Fruit fly (Drosophila melanogaster) whole organism, embryonic: ENCODE data around the gene CG9150.

ENCODE experiments used
- Asciz ChIP-seq: fragments of 200-800 bp; sonication (Bioruptor generic); optimal IDR thresholded peaks from 2 replicates; lab custom pipeline; 2017; ENCODE audit warnings: missing biosample characterization, mild to moderate bottlenecking, missing genetic modification characterization, missing genetic modification reagents
- Atf6 ChIP-seq: fragments of 200-800 bp; sonication (Bioruptor generic); IDR thresholded peaks from 2 replicates; pipeline ENCODE4 v1.3.6; 2022; ENCODE audit warnings: missing biosample characterization, missing genetic modification characterization
- Bdp1 ChIP-seq: fragments of 200-800 bp; sonication (Bioruptor generic); optimal IDR thresholded peaks from 3 replicates; lab custom pipeline; 2016; ENCODE audit warnings: missing biosample characterization, missing genetic modification characterization
- CG10321 ChIP-seq: fragments of 200-800 bp; sonication (Bioruptor generic); IDR thresholded peaks from 2 replicates; pipeline ENCODE4 v1.3.6; 2022; ENCODE audit warnings: missing biosample characterization, missing genetic modification characterization
- CG11085 ChIP-seq: fragments of 200-800 bp; sonication (Bioruptor generic); IDR thresholded peaks from 2 replicates; pipeline ENCODE4 v1.3.6; 2022; ENCODE audit warnings: missing biosample characterization, missing genetic modification characterization
- CG13123 ChIP-seq: fragments of 200-800 bp; sonication (Bioruptor generic); optimal IDR thresholded peaks from 2 replicates; lab custom pipeline; 2016; ENCODE audit warnings: missing biosample characterization, missing genetic modification characterization
- CG13894 ChIP-seq: fragments of 200-800 bp; sonication (Bioruptor generic); optimal IDR thresholded peaks from 3 replicates; lab custom pipeline; 2018; ENCODE audit warnings: missing biosample characterization, mild to moderate bottlenecking, missing genetic modification characterization, moderate library complexity
- CG14441 ChIP-seq: fragments of 200-800 bp; sonication (Bioruptor generic); IDR thresholded peaks from 2 replicates; pipeline ENCODE4 v1.3.6; 2022; ENCODE audit warnings: missing biosample characterization, missing genetic modification characterization
- CG15514 ChIP-seq: fragments of 200-800 bp; sonication (Bioruptor generic); optimal IDR thresholded peaks from 3 replicates; lab custom pipeline; 2017; ENCODE audit warnings: missing biosample characterization, missing genetic modification characterization, mild to moderate bottlenecking, moderate library complexity, missing genetic modification reagents
- CG16863 ChIP-seq: fragments of 200-800 bp; sonication (Bioruptor generic); optimal IDR thresholded peaks from 3 replicates; lab custom pipeline; 2016; ENCODE audit warnings: missing biosample characterization, missing genetic modification characterization
- CG17361 ChIP-seq: fragments of 200-800 bp; sonication (Bioruptor generic); IDR thresholded peaks from 3 replicates; pipeline ENCODE4 v1.3.6; 2022; ENCODE audit warnings: missing biosample characterization, missing genetic modification characterization
- CG17802 ChIP-seq: fragments of 200-800 bp; sonication (Bioruptor generic); optimal IDR thresholded peaks from 2 replicates; lab custom pipeline; 2018; ENCODE audit warnings: missing biosample characterization, mild to moderate bottlenecking, missing genetic modification characterization, moderate library complexity
- CG18599 ChIP-seq: fragments of 200-800 bp; sonication (Bioruptor generic); optimal IDR thresholded peaks from 3 replicates; lab custom pipeline; 2017; ENCODE audit warnings: missing biosample characterization, missing genetic modification characterization, mild to moderate bottlenecking, moderate library complexity, missing genetic modification reagents
- CG2202 ChIP-seq: fragments of 200-800 bp; sonication (Bioruptor generic); optimal IDR thresholded peaks from 2 replicates; lab custom pipeline; 2018; ENCODE audit warnings: missing biosample characterization, mild to moderate bottlenecking, missing genetic modification characterization
- CG4854 ChIP-seq: fragments of 200-800 bp; sonication (Bioruptor generic); optimal IDR thresholded peaks from 2 replicates; lab custom pipeline; 2016; ENCODE audit warnings: missing biosample characterization, missing genetic modification characterization, inconsistent platforms
- CG5180 ChIP-seq: fragments of 200-800 bp; sonication (Bioruptor generic); optimal IDR thresholded peaks from 3 replicates; lab custom pipeline; 2017; ENCODE audit warnings: missing biosample characterization, missing genetic modification characterization, mild to moderate bottlenecking, moderate library complexity, missing genetic modification reagents
- CG6654 ChIP-seq: fragments of 200-800 bp; sonication (Bioruptor generic); optimal IDR thresholded peaks from 2 replicates; lab custom pipeline; 2017; ENCODE audit warnings: missing biosample characterization, mild to moderate bottlenecking, missing genetic modification characterization
- CG6683 ChIP-seq: fragments of 200-800 bp; sonication (Bioruptor generic); optimal IDR thresholded peaks from 2 replicates; lab custom pipeline; 2017; ENCODE audit warnings: missing biosample characterization, mild to moderate bottlenecking, missing genetic modification characterization, missing genetic modification reagents
- CG6689 ChIP-seq: fragments of 200-800 bp; sonication (Bioruptor generic); IDR thresholded peaks from 2 replicates; pipeline ENCODE4 v1.3.6; 2022; ENCODE audit warnings: missing biosample characterization, missing genetic modification characterization
- CG7357 ChIP-seq: fragments of 200-800 bp; sonication (Bioruptor generic); IDR thresholded peaks from 3 replicates; pipeline ENCODE4 v1.3.6; 2022; ENCODE audit warnings: missing biosample characterization, missing genetic modification characterization
- CG7928 ChIP-seq: fragments of 200-800 bp; sonication (Bioruptor generic); optimal IDR thresholded peaks from 2 replicates; lab custom pipeline; 2017; ENCODE audit warnings: missing biosample characterization, mild to moderate bottlenecking, missing genetic modification characterization
- D ChIP-seq, 2 experiments: fragments of 200-800 bp in 1 of 2; fragments of >200 bp in 1 of 2; sonication (Bioruptor generic) in 1 of 2; optimal IDR thresholded peaks; 2 replicates in 1 of 2; 3 replicates in 1 of 2; lab custom pipeline; 2017; ENCODE audit warnings: mild to moderate bottlenecking in 1 of 2, missing biosample characterization in 1 of 2, missing genetic modification characterization in 1 of 2, missing genetic modification reagents in 1 of 2
- Dip2 ChIP-seq: fragments of 200-800 bp; sonication (Bioruptor generic); IDR thresholded peaks from 2 replicates; pipeline ENCODE4 v1.3.6; 2022; ENCODE audit warnings: missing biosample characterization, missing genetic modification characterization
- Doc2 ChIP-seq: fragments of 200-800 bp; sonication (Bioruptor generic); IDR thresholded peaks from 2 replicates; pipeline ENCODE4 v1.3.6; 2022; ENCODE audit warnings: missing biosample characterization, missing genetic modification characterization
- Hr51 ChIP-seq, 2 experiments: fragments of 200-800 bp; sonication (Bioruptor generic); optimal IDR thresholded peaks; 2 replicates in 1 of 2; 3 replicates in 1 of 2; lab custom pipeline; 2016 to 2018; ENCODE audit warnings: missing biosample characterization in 2 of 2, missing genetic modification characterization in 2 of 2, mild to moderate bottlenecking in 1 of 2, moderate library complexity in 1 of 2
- Jarid2 ChIP-seq: fragments of 200-800 bp; sonication (Bioruptor generic); optimal IDR thresholded peaks from 3 replicates; lab custom pipeline; 2017; ENCODE audit warnings: mild to moderate bottlenecking, missing biosample characterization, missing genetic modification reagents, missing genetic modification characterization
- Med ChIP-seq: fragments of 200-800 bp; sonication (Bioruptor generic); peaks from one replicate; lab custom pipeline; 2016; ENCODE audit warnings: missing biosample characterization, missing genetic modification characterization, mild to moderate bottlenecking, inconsistent platforms, moderate library complexity
- Mes4 ChIP-seq: fragments of 200-800 bp; sonication (Bioruptor generic); optimal IDR thresholded peaks from 2 replicates; lab custom pipeline; 2016; ENCODE audit warnings: missing biosample characterization, missing genetic modification characterization
- Poxn ChIP-seq: fragments of 200-800 bp; sonication (Bioruptor generic); IDR thresholded peaks from 2 replicates; pipeline ENCODE4 v1.3.6; 2022; ENCODE audit warnings: missing biosample characterization, missing genetic modification characterization
- Six4 ChIP-seq: fragments of 200-800 bp; sonication (Bioruptor generic); optimal IDR thresholded peaks from 2 replicates; lab custom pipeline; 2016; ENCODE audit warnings: missing biosample characterization, missing genetic modification characterization
- ato ChIP-seq: fragments of 200-800 bp; sonication (Bioruptor generic); IDR thresholded peaks from 2 replicates; pipeline ENCODE4 v1.3.6; 2022; ENCODE audit warnings: missing biosample characterization, missing genetic modification characterization; ENCODE audit not compliant: partially characterized antibody
- az2 ChIP-seq: fragments of 200-800 bp; sonication (Bioruptor generic); optimal IDR thresholded peaks from 3 replicates; lab custom pipeline; 2016; ENCODE audit warnings: missing biosample characterization, missing genetic modification characterization
- bbx ChIP-seq: fragments of 200-800 bp; sonication (Bioruptor generic); IDR thresholded peaks from 2 replicates; pipeline ENCODE4 v1.3.6; 2022; ENCODE audit warnings: missing biosample characterization, missing genetic modification characterization; ENCODE audit not compliant: partially characterized antibody
- chm ChIP-seq: fragments of 200-800 bp; sonication (Bioruptor generic); IDR thresholded peaks from 2 replicates; pipeline ENCODE4 v1.3.6; 2022; ENCODE audit warnings: missing biosample characterization, missing genetic modification characterization
- dati ChIP-seq: fragments of 200-800 bp; sonication (Bioruptor generic); IDR thresholded peaks from 2 replicates; pipeline ENCODE4 v1.3.6; 2022; ENCODE audit warnings: missing biosample characterization, missing genetic modification characterization
- dm ChIP-seq: fragments of 200-800 bp; sonication (Bioruptor generic); optimal IDR thresholded peaks from 3 replicates; lab custom pipeline; 2016; ENCODE audit warnings: missing biosample characterization, missing genetic modification characterization
- dmrt11E ChIP-seq: fragments of 200-800 bp; sonication (Bioruptor generic); optimal IDR thresholded peaks from 3 replicates; lab custom pipeline; 2018; ENCODE audit warnings: missing biosample characterization, mild to moderate bottlenecking, missing genetic modification characterization, moderate library complexity
- esg ChIP-seq: fragments of 200-800 bp; sonication (Bioruptor generic); conservative IDR thresholded peaks from 2 replicates; pipeline ENCODE4 v1.3.6; 2022; ENCODE audit warnings: missing biosample characterization, missing genetic modification characterization
- eve ChIP-seq, 2 experiments: fragments of >200 bp; optimal IDR thresholded peaks; 2 replicates each; lab custom pipeline; 2017; ENCODE audit warnings: missing biosample characterization in 2 of 2, missing genetic modification characterization in 2 of 2
- gcm ChIP-seq: fragments of 200-800 bp; sonication (Bioruptor generic); optimal IDR thresholded peaks from 2 replicates; lab custom pipeline; 2019; ENCODE audit warnings: missing biosample characterization, mild to moderate bottlenecking, missing genetic modification characterization, moderate library complexity
- ham ChIP-seq: fragments of 200-800 bp; sonication (Bioruptor generic); IDR thresholded peaks from 2 replicates; pipeline ENCODE4 v1.3.6; 2022; ENCODE audit warnings: missing biosample characterization, missing genetic modification characterization
- nmo ChIP-seq: fragments of 200-800 bp; sonication (Bioruptor generic); optimal IDR thresholded peaks from 2 replicates; lab custom pipeline; 2018; ENCODE audit warnings: missing biosample characterization, mild to moderate bottlenecking, missing genetic modification characterization, moderate library complexity
- peb ChIP-seq: fragments of 200-800 bp; sonication (Bioruptor generic); IDR thresholded peaks from 2 replicates; pipeline ENCODE4 v1.3.6; 2022; ENCODE audit warnings: missing biosample characterization, missing genetic modification characterization
- pita ChIP-seq: fragments of 200-800 bp; sonication (Bioruptor generic); optimal IDR thresholded peaks from 2 replicates; lab custom pipeline; 2017; ENCODE audit warnings: missing biosample characterization, mild to moderate bottlenecking, missing genetic modification characterization
- sd ChIP-seq: fragments of 200-800 bp; sonication (Bioruptor generic); optimal IDR thresholded peaks from 3 replicates; lab custom pipeline; 2018; ENCODE audit warnings: missing biosample characterization, mild to moderate bottlenecking, missing genetic modification characterization, moderate library complexity
- tio ChIP-seq: fragments of 200-800 bp; sonication (Bioruptor generic); optimal IDR thresholded peaks from 2 replicates; lab custom pipeline; 2017; ENCODE audit warnings: missing biosample characterization, missing genetic modification characterization, inconsistent platforms
- toy ChIP-seq: fragments of 200-800 bp; sonication (Bioruptor generic); IDR thresholded peaks from 2 replicates; pipeline ENCODE4 v1.3.6; 2022; ENCODE audit warnings: missing biosample characterization, missing genetic modification characterization
- wor ChIP-seq: fragments of 200-800 bp; sonication (Bioruptor generic); IDR thresholded peaks from 2 replicates; pipeline ENCODE4 v1.3.6; 2022; ENCODE audit warnings: missing biosample characterization, missing genetic modification characterization
- z ChIP-seq: fragments of 200-800 bp; sonication (Bioruptor generic); IDR thresholded peaks from 3 replicates; pipeline ENCODE4 v1.3.6; 2022; ENCODE audit warnings: missing biosample characterization, missing genetic modification characterization

CG9150 gene

dm6 chr2L:6051212-6051621, 17.2 kb downstream of the CG9150 start (continued):
- peak; percentile 28; the same call in 1 of the 2 replicates for TF ChIP-seq Dip2
- TF ChIP-seq bbx (GFP tag; lab: Robert Waterston, UW): no peak
- TF ChIP-seq CG7357 (GFP tag; lab: Robert Waterston, UW): 0 out of 3 replicates have a peak, but pooled peaks have one; percentile 76
- peak; percentile 93 for TF ChIP-seq az2 (GFP tag; lab: Kevin White, UChicago)
- peak; percentile 77 for TF ChIP-seq CG13123 (GFP tag; lab: Kevin White, UChicago)
- no peak for TF ChIP-seq ato (GFP tag; lab: Robert Waterston, UW)
- peak; percentile 85 for TF ChIP-seq Bdp1 (GFP tag; lab: Kevin White, UChicago)
- peak; percentile 99 for TF ChIP-seq CG18599
- no peak for TF ChIP-seq tio
- TF ChIP-seq wor (GFP tag; lab: Robert Waterston, UW): peak; percentile 91
- peak; percentile 97 for TF ChIP-seq gcm (GFP tag; lab: Kevin White, UChicago)
- peak; percentile 95 for TF ChIP-seq CG4854 (GFP tag; lab: Kevin White, UChicago)
- peak; percentile 88 for TF ChIP-seq CG14441 (GFP tag; lab: Robert Waterston, UW)
- TF ChIP-seq Atf6 (GFP tag; lab: Robert Waterston, UW): peak; percentile 97
- TF ChIP-seq esg (GFP tag; lab: Robert Waterston, UW): peak; percentile 91
- peak; percentile 93 for TF ChIP-seq Six4 (GFP tag; lab: Kevin White, UChicago)
- TF ChIP-seq Jarid2 (GFP tag; lab: Kevin White, UChicago): peak; percentile 79
- TF ChIP-seq CG5180 (GFP tag; lab: Kevin White, UChicago): peak; percentile 88
- TF ChIP-seq toy (GFP tag; lab: Robert Waterston, UW): peak; percentile 76; the same call in 1 of the 2 replicates
- peak; percentile 82 for TF ChIP-seq CG6654 (GFP tag; lab: Kevin White, UChicago)
- TF ChIP-seq peb (GFP tag; lab: Robert Waterston, UW): peak; percentile 86
- TF ChIP-seq D (optimal IDR thresholded peaks at IDR 0.05; lab: Kevin White, UChicago): no peak
- TF ChIP-seq D (GFP tag; optimal IDR thresholded peaks at IDR 0.05; lab: Kevin White, UChicago): peak; percentile 93
- no peak for TF ChIP-seq eve (GFP tag; optimal IDR thresholded peaks at IDR 0.05; lab: Kevin White, UChicago)
- peak; percentile 90 to 98 for TF ChIP-seq Hr51 (GFP tag; optimal IDR thresholded peaks at IDR 0.05; lab: Kevin White, UChicago)
- TF ChIP-seq sd (tag; lab: Kevin White, UChicago): no peak
- peak; percentile 100 for TF ChIP-seq Med
- peak; percentile 50; the same call in 1 of the 2 replicates for TF ChIP-seq CG11085 (GFP tag; lab: Robert Waterston, UW)
- TF ChIP-seq CG17361 (GFP tag; lab: Robert Waterston, UW): no peak; the same call in none of the 3 replicates
- peak; percentile 76 for TF ChIP-seq CG7928 (GFP tag; lab: Kevin White, UChicago)
- peak; percentile 97 for TF ChIP-seq CG13894 (tag; lab: Kevin White, UChicago)
- TF ChIP-seq Poxn (GFP tag; lab: Robert Waterston, UW): peak; percentile 76
- peak; percentile 61; the same call in 1 of the 2 replicates for TF ChIP-seq ham (GFP tag; lab: Robert Waterston, UW)
- TF ChIP-seq dmrt11E (tag; lab: Kevin White, UChicago): peak; percentile 96
- peak; percentile 95 for TF ChIP-seq Asciz (GFP tag; lab: Kevin White, UChicago)
- peak; percentile 64; the same call in 2 of the 3 replicates for TF ChIP-seq z (GFP tag; lab: Robert Waterston, UW)
- TF ChIP-seq CG6683 (GFP tag; lab: Kevin White, UChicago): peak; percentile 95
- peak; percentile 94 for TF ChIP-seq CG6689 (GFP tag; lab: Robert Waterston, UW)
- no peak for TF ChIP-seq Doc2
- peak; percentile 96 for TF ChIP-seq nmo
- TF ChIP-seq CG16863 (GFP tag; lab: Kevin White, UChicago): peak; percentile 95
- peak; percentile 93 for TF ChIP-seq CG15514 (GFP tag; lab: Kevin White, UChicago)
- peak; percentile 97 for TF ChIP-seq chm (GFP tag; lab: Robert Waterston, UW)
- TF ChIP-seq CG10321 (GFP tag; lab: Robert Waterston, UW): peak; percentile 81
- peak; percentile 44; the same call in 1 of the 2 replicates for TF ChIP-seq dati (GFP tag; lab: Robert Waterston, UW)
- no peak for TF ChIP-seq pita (GFP tag; lab: Kevin White, UChicago)
- TF ChIP-seq Mes4 (GFP tag; lab: Kevin White, UChicago): peak; percentile 94
- TF ChIP-seq CG17802 (tag; lab: Kevin White, UChicago): peak; percentile 65
- TF ChIP-seq CG2202: peak; percentile 95
- TF ChIP-seq dm (GFP tag; lab: Kevin White, UChicago): peak; percentile 85
